Fruit fly (Drosophila melanogaster): ENCODE results near the gene CG14805.

DNA sequence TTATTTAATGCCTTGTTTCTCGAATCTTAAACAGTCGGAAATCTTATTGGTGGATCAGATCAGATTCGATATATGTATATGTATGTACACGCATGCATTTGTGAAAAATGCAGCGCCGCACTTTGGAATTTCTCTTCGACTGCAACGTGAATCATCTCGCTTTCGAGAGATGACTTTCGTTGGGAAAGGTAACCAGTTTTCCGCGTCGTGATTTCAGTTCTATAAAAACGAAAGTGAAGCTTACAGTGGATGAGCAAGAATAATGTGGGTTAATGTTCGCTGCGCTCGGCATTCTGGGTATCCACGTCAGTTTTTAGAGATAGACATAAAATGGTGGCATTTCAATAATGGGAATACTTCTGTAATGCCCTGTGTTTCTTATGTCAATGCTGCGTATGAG, 20.5 kb upstream of the CG14805 start:
- no peak for TF ChIP-seq usp (GFP tag; optimal IDR thresholded peaks at IDR 0.05)
- TF ChIP-seq Abd-B (GFP tag; optimal IDR thresholded peaks at IDR 0.05), result no peak
- no peak for TF ChIP-seq pan (optimal IDR thresholded peaks at IDR 0.05)
- TF ChIP-seq jim (GFP tag; optimal IDR thresholded peaks at IDR 0.05), result no peak
- TF ChIP-seq Dif (GFP tag; optimal IDR thresholded peaks at IDR 0.05; ENCODE audit: partially characterized antibody), result no peak
- no peak for TF ChIP-seq CG9705 (GFP tag; optimal IDR thresholded peaks at IDR 0.05)
- TF ChIP-seq fru (GFP tag; optimal IDR thresholded peaks at IDR 0.05), result no peak
- TF ChIP-seq br (GFP tag; optimal IDR thresholded peaks at IDR 0.05), result no peak
- no peak for TF ChIP-seq Mio (GFP tag; optimal IDR thresholded peaks at IDR 0.05)
- TF ChIP-seq N (GFP tag; optimal IDR thresholded peaks at IDR 0.05), result no peak
- no peak for TF ChIP-seq OdsH (GFP tag; optimal IDR thresholded peaks at IDR 0.05)
- TF ChIP-seq CrebA (GFP tag; optimal IDR thresholded peaks at IDR 0.05; ENCODE audit: borderline replicate concordance), result no peak
- TF ChIP-seq lola (GFP tag; optimal IDR thresholded peaks at IDR 0.05), result no peak

All from whole organism, wandering third instar larva.